Worm (Caenorhabditis elegans) whole organism, L4 larva: ENCODE data around the gene ccm-2.

Experiments
- ama-1 ChIP-seq: fragments of 150-350 bp; optimal IDR thresholded peaks from 2 replicates; lab custom pipeline; 2014; ENCODE audit warnings: inconsistent platforms, mixed read lengths
- arid-1 ChIP-seq: fragments of 200-800 bp; sonication (Bioruptor generic); conservative IDR thresholded peaks from 2 replicates; pipeline ENCODE4 v1.3.6; 2022; ENCODE audit warnings: missing genetic modification reagents, missing genetic modification characterization, missing compliant biosample characterization
- egl-27 ChIP-seq: sonication (generic microtip); optimal IDR thresholded peaks from 3 replicates; lab custom pipeline; 2017; ENCODE audit warnings: missing biosample characterization, missing genetic modification reagents, missing genetic modification characterization
- fkh-10 ChIP-seq: fragments of 150-350 bp; optimal IDR thresholded peaks from 2 replicates; lab custom pipeline; 2014; ENCODE audit warnings: missing biosample characterization, missing genetic modification reagents, missing genetic modification characterization
- gei-8 ChIP-seq: fragments of 200-800 bp; sonication (Bioruptor generic); optimal IDR thresholded peaks from 2 replicates; lab custom pipeline; 2018; ENCODE audit warnings: mild to moderate bottlenecking, missing genetic modification characterization, missing compliant biosample characterization
- lin-39 ChIP-seq: fragments of 150-350 bp; optimal IDR thresholded peaks from 2 replicates; lab custom pipeline; 2014; ENCODE audit warnings: missing biosample characterization, missing genetic modification reagents, missing genetic modification characterization
- nhr-111 ChIP-seq: fragments of 200-800 bp; sonication (Bioruptor generic); optimal IDR thresholded peaks from 2 replicates; lab custom pipeline; 2018; ENCODE audit warnings: mild to moderate bottlenecking, missing genetic modification characterization, missing compliant biosample characterization
- nhr-41 ChIP-seq: fragments of 200-800 bp; sonication (Bioruptor generic); IDR thresholded peaks from 2 replicates; pipeline ENCODE4 v1.3.6; 2022; ENCODE audit warnings: missing genetic modification reagents, missing genetic modification characterization, missing compliant biosample characterization
- nhr-76 ChIP-seq: fragments of 150-350 bp; optimal IDR thresholded peaks from 2 replicates; lab custom pipeline; 2014; ENCODE audit warnings: missing biosample characterization, missing genetic modification characterization
- pqm-1 ChIP-seq: sonication (generic microtip); optimal IDR thresholded peaks from 2 replicates; lab custom pipeline; 2017; ENCODE audit warnings: missing biosample characterization, missing genetic modification characterization
- snpc-4 ChIP-seq: fragments of 150-350 bp; optimal IDR thresholded peaks from 2 replicates; lab custom pipeline; 2014; ENCODE audit warnings: missing biosample characterization, missing genetic modification characterization
- unc-39 ChIP-seq: sonication (generic microtip); optimal IDR thresholded peaks from 2 replicates; lab custom pipeline; 2017; ENCODE audit warnings: missing biosample characterization, missing genetic modification characterization
- unc-62 ChIP-seq, 3 experiments: fragments of 150-350 bp in 1 of 3; sonication (generic microtip); optimal IDR thresholded peaks in 2 of 3; peaks in 1 of 3; 1 replicate in 1 of 3; 2 replicates in 2 of 3; lab custom pipeline; 2014 to 2017; ENCODE audit warnings: missing biosample characterization in 3 of 3, missing genetic modification characterization in 3 of 3, missing genetic modification reagents in 3 of 3, missing genotype in 1 of 3
- ztf-11 ChIP-seq: fragments of 150-350 bp; optimal IDR thresholded peaks from 2 replicates; lab custom pipeline; 2014; ENCODE audit warnings: missing biosample characterization, missing genetic modification characterization

DNA sequence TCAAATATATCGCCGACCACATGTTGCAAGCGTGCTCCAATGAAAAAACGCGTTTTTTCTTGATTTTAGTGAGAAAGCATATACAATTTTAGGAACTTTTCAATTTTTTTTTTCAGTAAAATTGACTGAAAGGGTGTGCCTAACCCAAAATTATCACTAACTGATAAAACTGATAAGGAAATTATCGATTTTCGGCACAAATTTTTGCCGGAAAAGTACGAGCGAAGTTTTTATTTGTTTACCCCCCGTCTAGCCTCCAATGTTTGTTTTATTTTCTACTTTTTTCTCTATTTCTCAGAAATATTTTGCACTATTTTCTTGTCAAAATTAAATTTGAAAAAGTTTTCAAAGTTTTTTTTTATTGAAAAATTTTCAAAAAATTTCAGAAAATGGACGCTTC, at the start of gene ccm-2:
- TF ChIP-seq lin-39 (no peak), gei-8 (no peak), pqm-1 (tag; lab: Kevin White, UChicago) (peak; percentile 25), nhr-41 (GFP tag; lab: Robert Waterston, UW) (no peak), nhr-111 (GFP tag; lab: Kevin White, UChicago) (no peak), egl-27 (tag; lab: Kevin White, UChicago) (no peak), fkh-10 (no peak), unc-62 (GFP tag; optimal IDR thresholded peaks at IDR 0.05 in 1 of 2; lab: Kevin White, UChicago) (no peak), unc-62 (tag; optimal IDR thresholded peaks at IDR 0.05; lab: Kevin White, UChicago) (no peak), unc-39 (tag; lab: Kevin White, UChicago) (no peak), arid-1 (GFP tag; lab: Robert Waterston, UW) (no peak), nhr-76 (tag; lab: Kevin White, UChicago) (no peak), ztf-11 (tag; lab: Kevin White, UChicago) (no peak), ama-1 (lab: Kevin White, UChicago) (no peak), snpc-4 (tag; lab: Kevin White, UChicago) (no peak)
